Worm (Caenorhabditis elegans): ENCODE results near the gene C15F1.5.
A peak's percentile ranks its signal among the peaks of the same experiment; 100 is the strongest.

The C15F1.5 gene

ce11 chrII:6926488-6926887, 43.9 kb downstream of the C15F1.5 start (continued):
- TF ChIP-seq ZK185.1 (tag; optimal IDR thresholded peaks at IDR 0.05; ENCODE audit: poor library complexity, severe bottlenecking) = peak; percentile 8
- TF ChIP-seq K11D2.4 (GFP tag; IDR thresholded peaks at IDR 0.05) = no peak
- no peak for TF ChIP-seq attf-6 (GFP tag; IDR thresholded peaks at IDR 0.05)
- peak; percentile 39 for TF ChIP-seq ets-4 (GFP tag; optimal IDR thresholded peaks at IDR 0.05)
- TF ChIP-seq egl-18 (GFP tag; IDR thresholded peaks at IDR 0.05) = no peak
- no peak for TF ChIP-seq F37B4.10 (GFP tag; IDR thresholded peaks at IDR 0.05)
- no peak for TF ChIP-seq ceh-91 (GFP tag; IDR thresholded peaks at IDR 0.05)
- no peak for TF ChIP-seq nhr-120 (GFP tag; IDR thresholded peaks at IDR 0.05)
- TF ChIP-seq Y53F4B.3 (GFP tag; IDR thresholded peaks at IDR 0.05) = no peak
- TF ChIP-seq Y56A3A.18 (GFP tag; IDR thresholded peaks at IDR 0.05) = no peak
- TF ChIP-seq unc-62 (GFP tag; optimal IDR thresholded peaks at IDR 0.05) = no peak
- no peak for TF ChIP-seq ceh-100 (GFP tag; IDR thresholded peaks at IDR 0.05)
- TF ChIP-seq tbp1 (GFP tag; optimal IDR thresholded peaks at IDR 0.05) = no peak
- no peak for TF ChIP-seq madf-8 (GFP tag; conservative IDR thresholded peaks at IDR 0.05)
- TF ChIP-seq cebp-2 (GFP tag; IDR thresholded peaks at IDR 0.05) = no peak
- no peak for TF ChIP-seq ceh-58 (GFP tag; IDR thresholded peaks at IDR 0.05)
- TF ChIP-seq F52B5.7 (tag; optimal IDR thresholded peaks at IDR 0.05) = no peak
- no peak for TF ChIP-seq fkh-3 (tag; optimal IDR thresholded peaks at IDR 0.05)
- no peak for TF ChIP-seq hsf-1 (GFP tag; IDR thresholded peaks at IDR 0.05)
- TF ChIP-seq F10E7.11 (tag; optimal IDR thresholded peaks at IDR 0.05) = no peak
- TF ChIP-seq mxl-1 (tag; optimal IDR thresholded peaks at IDR 0.05) = no peak
- TF ChIP-seq nhr-80 (tag; optimal IDR thresholded peaks at IDR 0.05) = peak; percentile 95
- no peak for TF ChIP-seq Y95B8A.8 (GFP tag; IDR thresholded peaks at IDR 0.05)
- no peak for TF ChIP-seq madf-6 (GFP tag; IDR thresholded peaks at IDR 0.05)

- no peak for TF ChIP-seq egl-18 (GFP tag; IDR thresholded peaks at IDR 0.05)
- 0 out of 2 replicates have a peak, but pooled peaks have one; percentile 44 for TF ChIP-seq madf-3 (GFP tag; IDR thresholded peaks at IDR 0.05)
These were observed 44.4 kb downstream of the C15F1.5 start for ce11 chrII:6926054-6926453.

DNA sequence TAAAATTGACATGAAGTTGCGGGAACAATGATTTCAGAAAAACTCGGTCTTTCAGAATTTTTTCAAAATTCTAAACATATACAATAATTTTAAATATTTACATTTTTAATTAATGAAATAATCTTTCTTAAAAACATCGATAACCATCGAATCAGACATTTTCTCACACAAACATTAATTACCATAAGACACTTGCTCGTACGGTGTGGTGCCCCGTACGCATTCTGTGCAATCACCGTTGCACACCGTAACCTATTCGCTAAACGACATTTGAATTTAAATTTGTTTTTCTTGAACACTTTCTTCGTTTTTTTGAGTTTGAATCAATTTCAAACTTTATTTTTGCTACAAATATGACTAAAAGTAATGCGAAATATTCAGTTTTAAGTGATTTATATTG, 46.6 kb downstream of the C15F1.5 start:
- TF ChIP-seq ztf-26 (tag; optimal IDR thresholded peaks at IDR 0.05) (no peak), rpc-1 (optimal IDR thresholded peaks at IDR 0.05) (no peak), rpc-1 (tag; optimal IDR thresholded peaks at IDR 0.05) (no peak), ceh-100 (GFP tag; IDR thresholded peaks at IDR 0.05) (no peak), hrde-1 (tag; optimal IDR thresholded peaks at IDR 0.05; ENCODE audit: borderline replicate concordance) (no peak), gei-17 (GFP tag; optimal IDR thresholded peaks at IDR 0.05) (no peak), ZK185.1 (tag; optimal IDR thresholded peaks at IDR 0.05; ENCODE audit: poor library complexity, severe bottlenecking) (no peak), nfyb-1 (GFP tag; IDR thresholded peaks at IDR 0.05) (no peak), fkh-3 (tag; optimal IDR thresholded peaks at IDR 0.05) (no peak), ama-1 (optimal IDR thresholded peaks at IDR 0.05) (no peak), ama-1 (GFP tag; optimal IDR thresholded peaks at IDR 0.05) (no peak), mel-28 (tag; optimal IDR thresholded peaks at IDR 0.05; ENCODE audit: borderline replicate concordance) (no peak), lsl-1 (GFP tag; optimal IDR thresholded peaks at IDR 0.05) (peak; percentile 89), ztf-3 (GFP tag; optimal IDR thresholded peaks at IDR 0.05) (no peak), B0019.2 (GFP tag; conservative IDR thresholded peaks at IDR 0.05) (no peak), hmg-1.2 (GFP tag; IDR thresholded peaks at IDR 0.05) (no peak), let-607 (tag; optimal IDR thresholded peaks at IDR 0.05) (no peak), Y95B8A.8 (GFP tag; IDR thresholded peaks at IDR 0.05) (no peak), ztf-18 (tag; optimal IDR thresholded peaks at IDR 0.05) (no peak), attf-3 (GFP tag; conservative IDR thresholded peaks at IDR 0.05) (no peak), lin-35 (GFP tag; optimal IDR thresholded peaks at IDR 0.05) (no peak), dpl-1 (GFP tag; optimal IDR thresholded peaks at IDR 0.05) (no peak), athp-1 (tag; optimal IDR thresholded peaks at IDR 0.05) (peak; percentile 90), attf-6 (GFP tag; IDR thresholded peaks at IDR 0.05) (no peak), madf-8 (GFP tag; conservative IDR thresholded peaks at IDR 0.05) (0 out of 2 replicates have a peak, but pooled peaks have one; percentile 7), snpc-1.1 (tag; optimal IDR thresholded peaks at IDR 0.05; ENCODE audit: insufficient read depth) (no peak), sea-2 (GFP tag; IDR thresholded peaks at IDR 0.05) (no peak), lin-26 (GFP tag; IDR thresholded peaks at IDR 0.05) (no peak), ztf-25 (GFP tag; IDR thresholded peaks at IDR 0.05) (no peak)
